Worm (Caenorhabditis elegans) whole organism, L2 larva: ENCODE results near the gene dgtr-1.

ENCODE experiments used
- C34F6.9 ChIP-seq: fragments of 150-350 bp; optimal IDR thresholded peaks from 2 replicates; lab custom pipeline; 2014; ENCODE audit warnings: missing biosample characterization, missing genetic modification characterization
- elt-3 ChIP-seq: sonication (generic microtip); optimal IDR thresholded peaks from 2 replicates; lab custom pipeline; 2017; ENCODE audit warnings: missing biosample characterization, missing genetic modification characterization
- lin-11 ChIP-seq: fragments of 150-350 bp; sonication (generic microtip); optimal IDR thresholded peaks from 2 replicates; lab custom pipeline; 2014; ENCODE audit warnings: missing biosample characterization, missing genetic modification characterization, inconsistent platforms, mixed read lengths
- lin-13 ChIP-seq: fragments of 150-350 bp; optimal IDR thresholded peaks from 2 replicates; lab custom pipeline; 2014; ENCODE audit warnings: missing biosample characterization, missing genetic modification reagents, missing genetic modification characterization
- lin-39 ChIP-seq: fragments of 150-350 bp; optimal IDR thresholded peaks from 2 replicates; lab custom pipeline; 2014; ENCODE audit warnings: missing biosample characterization, missing genetic modification reagents, missing genetic modification characterization
- mab-5 ChIP-seq: fragments of 150-350 bp; optimal IDR thresholded peaks from 2 replicates; lab custom pipeline; 2014; ENCODE audit warnings: missing biosample characterization, missing genetic modification characterization
- nhr-11 ChIP-seq: fragments of 150-350 bp; optimal IDR thresholded peaks from 2 replicates; lab custom pipeline; 2014; ENCODE audit warnings: missing biosample characterization, missing genetic modification characterization
- nhr-129 ChIP-seq: fragments of 150-350 bp; optimal IDR thresholded peaks from 2 replicates; lab custom pipeline; 2014; ENCODE audit warnings: missing biosample characterization, missing genetic modification characterization
- unc-62 ChIP-seq: fragments of 150-350 bp; optimal IDR thresholded peaks from 2 replicates; lab custom pipeline; 2014; ENCODE audit warnings: missing biosample characterization, missing genetic modification reagents, missing genetic modification characterization

DNA sequence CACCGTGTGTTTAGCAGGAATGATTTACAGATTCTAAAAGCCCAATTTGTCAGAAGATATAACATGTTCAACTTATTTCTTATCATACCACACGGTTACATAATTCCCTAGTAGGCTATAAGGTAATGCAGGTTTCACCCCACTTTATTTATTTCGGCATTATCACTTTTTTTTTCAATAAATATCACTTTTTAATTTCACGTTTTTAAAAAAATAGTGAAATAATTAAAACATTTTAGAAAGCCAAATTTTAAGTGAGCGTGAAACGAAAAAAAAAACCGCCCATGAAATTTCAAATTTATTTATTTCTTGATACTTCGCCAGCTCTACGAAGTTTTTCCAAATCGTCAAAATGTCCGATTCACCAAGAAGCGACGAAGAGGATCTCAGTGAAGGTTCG lies 48.6 kb upstream of the dgtr-1 start, which contains the start of gene fbxa-196:
- TF ChIP-seq nhr-129 (no peak), lin-11 (tag; lab: Kevin White, UChicago) (no peak), lin-39 (tag; lab: Kevin White, UChicago) (no peak), unc-62 (GFP tag; lab: Kevin White, UChicago) (no peak), mab-5 (tag; lab: Kevin White, UChicago) (no peak), elt-3 (tag; lab: Kevin White, UChicago) (no peak), C34F6.9 (tag; lab: Kevin White, UChicago) (no peak), lin-13 (GFP tag; lab: Kevin White, UChicago) (no peak), nhr-11 (tag; lab: Kevin White, UChicago) (no peak)
